Worm (Caenorhabditis elegans) whole organism, L3 larva: Measurements from ENCODE around the gene srw-107.

ENCODE experiments used
- ama-1 ChIP-seq: fragments of 150-350 bp; optimal IDR thresholded peaks from 2 replicates; lab custom pipeline; 2018
- egl-5 ChIP-seq: fragments of 150-350 bp; optimal IDR thresholded peaks from 2 replicates; lab custom pipeline; 2017; ENCODE audit warnings: missing biosample characterization, missing genetic modification reagents, missing genetic modification characterization, inconsistent platforms
- mdl-1 ChIP-seq: fragments of 150-350 bp; optimal IDR thresholded peaks from 2 replicates; lab custom pipeline; 2014; ENCODE audit warnings: missing biosample characterization, missing genetic modification characterization
- nhr-11 ChIP-seq: fragments of 150-350 bp; optimal IDR thresholded peaks from 2 replicates; lab custom pipeline; 2014; ENCODE audit warnings: missing biosample characterization, missing genetic modification characterization
- nhr-237 ChIP-seq: fragments of 150-350 bp; optimal IDR thresholded peaks from 2 replicates; lab custom pipeline; 2014; ENCODE audit warnings: missing biosample characterization, missing genetic modification characterization
- pqm-1 ChIP-seq: fragments of 150-350 bp; optimal IDR thresholded peaks from 2 replicates; lab custom pipeline; 2017; ENCODE audit warnings: missing biosample characterization, missing genetic modification characterization, inconsistent platforms
- unc-62 ChIP-seq: fragments of 150-350 bp; sonication (generic microtip); optimal IDR thresholded peaks from 4 replicates; lab custom pipeline; 2014; ENCODE audit warnings: missing biosample characterization, missing genetic modification reagents, missing genetic modification characterization
- ztf-11 ChIP-seq: fragments of 150-350 bp; optimal IDR thresholded peaks from 2 replicates; lab custom pipeline; 2014; ENCODE audit warnings: missing biosample characterization, missing genetic modification characterization

- TF ChIP-seq nhr-11 (tag; lab: Kevin White, UChicago), result no peak
- no peak for TF ChIP-seq mdl-1 (tag; lab: Kevin White, UChicago)
- TF ChIP-seq unc-62 (GFP tag; lab: Kevin White, UChicago), result no peak
- no peak for TF ChIP-seq nhr-237 (tag; lab: Kevin White, UChicago)
- TF ChIP-seq ztf-11 (tag; lab: Kevin White, UChicago), result no peak
- no peak for TF ChIP-seq ama-1 (lab: Kevin White, UChicago)
- TF ChIP-seq pqm-1, result no peak
- TF ChIP-seq egl-5, result no peak
Measured at ce11 chrV:502803-503273, 18.6 kb downstream of the srw-107 start, which contains the start of gene T01G6.10.
